Worm (Caenorhabditis elegans) whole organism, L4 larva: ENCODE results near the gene best-15.

Experiments
- Y5F2A.4 ChIP-seq: fragments of 200-800 bp; sonication (Bioruptor generic); optimal IDR thresholded peaks from 2 replicates; lab custom pipeline; 2018; ENCODE audit warnings: mild to moderate bottlenecking, missing genetic modification characterization, missing compliant biosample characterization
- gei-8 ChIP-seq: fragments of 200-800 bp; sonication (Bioruptor generic); optimal IDR thresholded peaks from 2 replicates; lab custom pipeline; 2018; ENCODE audit warnings: mild to moderate bottlenecking, missing genetic modification characterization, missing compliant biosample characterization
- zag-1 ChIP-seq: fragments of 150-350 bp; optimal IDR thresholded peaks from 2 replicates; lab custom pipeline; 2014; ENCODE audit warnings: missing biosample characterization, missing genetic modification characterization

- TF ChIP-seq Y5F2A.4 (GFP tag; lab: Kevin White, UChicago) (no peak), gei-8 (GFP tag; lab: Kevin White, UChicago) (no peak), zag-1 (tag; lab: Kevin White, UChicago) (no peak)
Measured at ce11 chrIV:10881230-10881629, 49.2 kb upstream of the best-15 start, which contains the start of gene F13E9.13.
